Worm (Caenorhabditis elegans) whole organism, L4/young adult: ENCODE measurements around the gene dhs-14.

Experiments
- W03F9.2 ChIP-seq: fragments of 150-350 bp; optimal IDR thresholded peaks from 2 replicates; lab custom pipeline; 2014; ENCODE audit warnings: missing biosample characterization, missing genetic modification characterization
- dao-5 ChIP-seq: sonication (generic microtip); optimal IDR thresholded peaks from 2 replicates; lab custom pipeline; 2016; ENCODE audit warnings: missing genotype, missing genetic modification characterization, moderate library complexity, missing compliant biosample characterization
- him-1 ChIP-seq: sonication (generic microtip); optimal IDR thresholded peaks from 2 replicates; lab custom pipeline; 2016; ENCODE audit warnings: missing genotype, missing genetic modification reagents, missing genetic modification characterization, missing compliant biosample characterization

The dhs-14 gene

ce11 chrV:2769754-2770153 is 4.8 kb upstream of the dhs-14 start, which contains the start of gene dhs-15:
dhs-15 (minus strand) TSS chrV:2769854.
- TF ChIP-seq him-1 (no peak), dao-5 (no peak), W03F9.2 (tag; lab: Kevin White, UChicago) (no peak)

DNA sequence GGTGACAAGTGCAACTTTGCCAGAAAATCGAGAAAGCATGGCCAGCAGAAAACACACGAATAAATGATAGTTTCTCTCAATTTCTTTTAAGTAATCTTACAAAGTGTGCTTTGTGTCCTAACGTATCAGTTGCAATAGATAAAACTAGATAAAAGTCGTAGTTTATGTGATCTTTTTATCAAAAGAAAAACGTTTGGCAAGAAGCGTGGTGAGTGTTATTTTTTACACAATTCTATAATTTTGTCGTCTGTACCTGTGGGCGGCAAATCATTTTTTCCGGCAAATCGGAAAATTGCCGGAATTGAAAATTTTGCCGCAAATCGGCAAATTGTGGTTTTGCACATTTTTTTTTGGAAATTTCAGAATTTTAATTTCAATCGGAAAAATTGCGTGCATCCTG is 2.5 kb upstream of the dhs-14 start, which contains the start of gene R05D8.9:
Gene R05D8.9, minus strand, starts transcription at position 101 of the 400 bp plus-strand sequence.
- no peak for TF ChIP-seq him-1
- TF ChIP-seq dao-5: no peak
- no peak for TF ChIP-seq W03F9.2 (tag; lab: Kevin White, UChicago)

DNA sequence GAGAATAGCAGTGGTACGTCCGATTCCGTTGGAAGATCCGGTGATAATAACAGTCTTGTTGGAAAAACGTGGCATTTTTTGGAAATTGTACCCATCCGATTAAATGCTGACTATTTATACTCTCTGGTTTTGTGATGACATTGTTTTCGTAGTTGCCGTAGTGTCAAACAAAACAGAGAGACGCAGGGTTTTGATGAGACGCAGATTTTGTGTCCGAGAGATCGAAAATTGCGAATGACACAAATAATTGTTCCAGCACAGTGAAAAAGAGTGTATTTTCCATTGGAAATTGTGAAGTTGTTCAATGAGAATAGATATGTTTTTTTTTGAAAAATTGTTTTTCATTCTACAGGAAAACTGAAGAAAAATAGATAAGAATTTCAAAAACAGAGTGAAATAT is 1.9 kb downstream of the dhs-14 start, which contains the start of gene R05D8.7:
Gene R05D8.7, minus strand, starts transcription at position 104 of the 400 bp plus-strand sequence.
- TF ChIP-seq dao-5 (no peak), him-1 (no peak), W03F9.2 (tag; lab: Kevin White, UChicago) (no peak)

DNA sequence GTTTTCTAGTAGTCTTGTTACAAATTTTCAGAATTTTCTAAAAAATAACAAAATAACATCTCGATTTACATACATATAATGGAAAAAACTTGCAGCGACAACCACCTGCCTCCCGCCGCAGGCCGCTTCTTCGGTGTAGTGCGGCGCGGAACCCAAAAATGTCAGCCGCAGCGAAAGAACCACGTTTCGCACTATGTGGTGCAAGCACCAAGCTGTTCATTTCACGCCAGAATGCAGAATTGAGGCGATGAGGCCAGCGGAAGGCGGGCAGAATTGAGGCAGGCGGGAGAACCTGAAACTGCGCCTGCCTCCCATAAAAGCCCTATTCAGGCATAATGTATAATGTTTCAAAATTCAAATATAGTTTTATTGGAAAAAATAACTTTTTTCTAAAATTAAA is 3.5 kb downstream of the dhs-14 start:
- no peak for TF ChIP-seq dao-5
- no peak for TF ChIP-seq him-1
- no peak for TF ChIP-seq W03F9.2 (tag; lab: Kevin White, UChicago)

DNA sequence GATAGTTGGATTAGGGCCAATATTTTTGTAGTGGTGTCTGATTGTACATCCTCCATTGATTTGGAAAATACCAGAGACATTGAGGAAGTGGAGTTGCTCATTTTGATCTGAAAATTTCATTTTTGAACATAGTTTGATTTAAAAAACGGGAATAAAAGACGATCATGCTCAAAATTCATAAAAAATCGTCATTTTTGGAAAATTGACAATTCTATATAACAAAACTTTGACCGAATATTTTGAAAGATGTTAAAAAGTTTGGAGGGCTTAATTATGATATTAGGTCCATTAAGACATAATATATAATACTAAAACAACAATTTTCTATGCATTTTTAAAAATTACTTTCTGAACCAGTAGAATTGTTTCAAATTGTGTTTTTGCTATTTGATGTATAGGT is 5.5 kb downstream of the dhs-14 start, which contains the start of gene srg-58:
Gene srg-58, minus strand, starts transcription at position 101 of the 400 bp plus-strand sequence.
- TF ChIP-seq him-1 (no peak), dao-5 (no peak), W03F9.2 (tag; lab: Kevin White, UChicago) (no peak)

- TF ChIP-seq W03F9.2 (tag; lab: Kevin White, UChicago) (no peak), dao-5 (no peak), him-1 (no peak)
These were observed 6.6 kb downstream of the dhs-14 start for ce11 chrV:2758437-2758836.

- TF ChIP-seq W03F9.2 (tag; lab: Kevin White, UChicago): no peak
- no peak for TF ChIP-seq dao-5
- TF ChIP-seq him-1: no peak
These were observed 7.6 kb downstream of the dhs-14 start, which contains the start of gene srx-28 for ce11 chrV:2757226-2757893. srx-28 (minus strand) TSS chrV:2757276.

DNA sequence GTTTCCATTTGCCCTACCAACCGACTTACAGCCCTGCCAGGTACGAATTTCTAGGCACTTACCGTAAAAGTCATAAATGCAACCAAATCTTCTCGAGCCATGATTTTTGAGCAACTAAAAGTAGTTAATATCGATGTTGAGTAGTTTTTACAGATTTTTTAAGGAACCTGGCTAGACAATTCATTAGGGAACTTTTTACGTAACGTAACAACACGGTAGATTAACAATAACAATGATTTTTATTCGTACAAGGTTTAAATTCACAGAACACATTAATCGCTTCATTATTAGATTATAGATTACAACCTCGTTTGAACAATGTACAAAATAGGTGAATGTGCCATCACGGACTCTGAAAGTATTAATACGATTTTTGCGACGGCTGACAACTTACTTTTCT is 12.0 kb downstream of the dhs-14 start, which contains the start of gene srx-26:
Gene srx-26, minus strand, starts transcription at position 101 of the 400 bp plus-strand sequence.
- no peak for TF ChIP-seq him-1
- no peak for TF ChIP-seq W03F9.2 (tag; lab: Kevin White, UChicago)
- TF ChIP-seq dao-5: no peak

DNA sequence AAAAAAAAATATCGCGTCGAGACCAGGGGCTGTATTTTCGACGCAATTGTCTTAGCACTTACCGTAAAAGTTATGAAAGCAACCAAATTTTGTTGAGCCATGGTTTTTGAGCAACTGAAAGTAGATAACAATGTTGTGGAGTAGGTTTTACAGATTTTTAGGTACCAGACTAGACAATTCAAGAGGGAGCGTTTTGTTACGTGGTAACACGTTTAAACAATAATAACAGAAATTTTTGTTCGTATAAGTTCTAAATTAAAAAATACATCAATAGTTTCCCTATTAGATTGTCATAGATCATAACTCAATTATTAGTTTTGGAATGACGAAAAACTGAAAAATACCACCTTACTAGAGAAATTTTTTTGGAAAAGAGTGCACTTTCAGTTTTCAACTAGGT is 15.0 kb downstream of the dhs-14 start, which contains the start of gene srx-24:
Gene srx-24, minus strand, starts transcription at position 101 of the 400 bp plus-strand sequence.
- no peak for TF ChIP-seq W03F9.2 (tag; lab: Kevin White, UChicago)
- no peak for TF ChIP-seq dao-5
- no peak for TF ChIP-seq him-1

DNA sequence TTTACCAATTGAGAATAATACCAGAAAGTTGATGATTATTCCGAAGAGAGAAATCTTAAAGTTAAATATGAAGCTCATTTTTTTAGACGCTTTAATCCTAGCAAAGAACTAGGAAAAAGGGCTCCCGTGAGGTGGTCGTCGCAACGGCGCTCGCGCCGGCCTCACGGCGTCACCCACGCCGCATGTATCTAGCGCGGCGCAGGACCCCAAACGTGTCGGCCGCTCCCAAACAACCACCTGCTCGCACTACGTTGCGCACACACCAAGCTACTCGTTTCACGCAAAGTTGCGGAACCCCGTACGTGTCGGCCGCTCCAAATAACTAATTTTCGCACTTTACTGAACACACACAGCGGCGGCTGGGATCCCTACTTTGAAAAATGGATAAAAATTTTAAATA is 18.6 kb downstream of the dhs-14 start:
- TF ChIP-seq W03F9.2 (tag; lab: Kevin White, UChicago) (no peak), him-1 (no peak), dao-5 (no peak)

ce11 chrV:2742298-2742697 is 22.7 kb downstream of the dhs-14 start, which contains the start of gene srg-62:
srg-62 (minus strand) TSS chrV:2742398.
- TF ChIP-seq W03F9.2 (tag; lab: Kevin White, UChicago) (no peak), dao-5 (no peak), him-1 (no peak)

ce11 chrV:2740228-2740627 is 24.8 kb downstream of the dhs-14 start, which contains the start of gene srg-61:
srg-61 (minus strand) TSS chrV:2740328.
- TF ChIP-seq him-1 (no peak), W03F9.2 (tag; lab: Kevin White, UChicago) (no peak), dao-5 (no peak)

DNA sequence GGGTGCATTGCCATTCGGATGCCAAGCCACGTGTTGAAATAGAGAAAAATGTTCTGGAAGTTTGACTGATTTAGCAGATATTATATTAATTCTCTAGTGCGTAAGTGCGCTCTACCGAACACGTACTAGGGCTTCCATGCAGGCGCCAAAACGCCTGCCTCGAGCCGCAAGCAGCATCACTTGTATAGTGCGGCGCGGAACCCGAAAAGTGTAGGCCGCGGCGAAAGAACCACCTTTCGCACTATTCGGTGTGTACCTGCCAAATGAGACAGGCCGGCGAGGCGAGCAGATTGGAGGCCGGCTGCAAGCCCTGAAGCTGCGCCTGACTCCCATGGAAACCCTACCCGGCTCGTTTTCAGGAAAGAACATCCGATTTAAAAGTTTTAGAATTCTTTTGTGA is 25.4 kb downstream of the dhs-14 start:
- TF ChIP-seq W03F9.2 (tag; lab: Kevin White, UChicago) (no peak), him-1 (no peak), dao-5 (no peak)

DNA sequence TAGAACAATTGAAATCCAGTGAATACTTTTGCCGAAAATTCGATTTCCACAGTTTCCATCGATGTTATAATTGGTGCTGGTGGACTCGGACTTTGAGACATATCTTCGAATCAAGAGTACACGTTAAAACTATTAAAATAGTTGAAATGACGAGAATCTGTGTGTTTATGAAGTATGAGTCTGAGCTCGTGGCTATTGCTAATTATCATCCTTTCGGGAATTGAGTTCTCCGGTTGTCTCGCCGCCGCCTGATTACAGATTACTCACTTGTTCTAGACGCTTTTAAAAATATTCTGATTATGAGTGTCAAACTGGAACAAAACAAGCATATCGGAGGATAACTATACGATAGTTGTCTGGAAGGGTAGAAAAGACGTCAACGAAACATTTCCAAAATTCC is 26.8 kb downstream of the dhs-14 start, which contains the start of gene srg-56:
Gene srg-56, minus strand, starts transcription at position 101 of the 400 bp plus-strand sequence.
- TF ChIP-seq dao-5 (no peak), him-1 (no peak), W03F9.2 (tag; lab: Kevin White, UChicago) (no peak)

- TF ChIP-seq him-1 (no peak), dao-5 (no peak), W03F9.2 (tag; lab: Kevin White, UChicago) (no peak)
These were observed 30.6 kb downstream of the dhs-14 start, which contains the start of gene srg-57 for ce11 chrV:2734360-2734759. srg-57 (minus strand) TSS chrV:2734460.
